Worm (Caenorhabditis elegans) whole organism, mixed stage, embryonic: ENCODE measurements around the gene str-193.
A peak's percentile ranks its signal among the peaks of the same experiment; 100 is the strongest.

Source experiments
- ces-1 ChIP-seq: fragments of 150-350 bp; optimal IDR thresholded peaks from 2 replicates; lab custom pipeline; 2014; ENCODE audit warnings: missing biosample characterization, missing genetic modification reagents, missing genetic modification characterization
- elt-3 ChIP-seq: fragments of 150-350 bp; optimal IDR thresholded peaks from 2 replicates; lab custom pipeline; 2014; ENCODE audit warnings: missing biosample characterization, missing genetic modification characterization
- hlh-1 ChIP-seq: fragments of 150-350 bp; optimal IDR thresholded peaks from 2 replicates; lab custom pipeline; 2014; ENCODE audit warnings: missing biosample characterization, missing genetic modification reagents, missing genetic modification characterization
- lin-13 ChIP-seq: fragments of 150-350 bp; optimal IDR thresholded peaks from 2 replicates; lab custom pipeline; 2014; ENCODE audit warnings: missing biosample characterization, missing genetic modification characterization
- lin-32 ChIP-seq: fragments of 200-800 bp; sonication (Bioruptor generic); optimal IDR thresholded peaks from 2 replicates; lab custom pipeline; 2018; ENCODE audit warnings: mild to moderate bottlenecking, missing genetic modification characterization, missing compliant biosample characterization
- nhr-12 ChIP-seq: fragments of 150-350 bp; optimal IDR thresholded peaks from 2 replicates; lab custom pipeline; 2014; ENCODE audit warnings: missing biosample characterization, missing genetic modification characterization
- nhr-28 ChIP-seq: fragments of 150-350 bp; optimal IDR thresholded peaks from 2 replicates; lab custom pipeline; 2014; ENCODE audit warnings: missing biosample characterization, missing genetic modification characterization
- unc-39 ChIP-seq: fragments of 150-350 bp; optimal IDR thresholded peaks from 2 replicates; lab custom pipeline; 2014; ENCODE audit warnings: missing biosample characterization, missing genetic modification characterization

str-193 gene

ce11 chrV:9775734-9776133 lies 45.9 kb downstream of the str-193 start, which contains the start of gene F46B6.12:
TSS of gene F46B6.12 (minus strand) at chrV:9775834.
- TF ChIP-seq unc-39 (tag; lab: Kevin White, UChicago) (no peak), hlh-1 (tag; lab: Kevin White, UChicago) (no peak), nhr-12 (tag; lab: Kevin White, UChicago) (no peak), lin-32 (GFP tag; lab: Kevin White, UChicago) (no peak)

DNA sequence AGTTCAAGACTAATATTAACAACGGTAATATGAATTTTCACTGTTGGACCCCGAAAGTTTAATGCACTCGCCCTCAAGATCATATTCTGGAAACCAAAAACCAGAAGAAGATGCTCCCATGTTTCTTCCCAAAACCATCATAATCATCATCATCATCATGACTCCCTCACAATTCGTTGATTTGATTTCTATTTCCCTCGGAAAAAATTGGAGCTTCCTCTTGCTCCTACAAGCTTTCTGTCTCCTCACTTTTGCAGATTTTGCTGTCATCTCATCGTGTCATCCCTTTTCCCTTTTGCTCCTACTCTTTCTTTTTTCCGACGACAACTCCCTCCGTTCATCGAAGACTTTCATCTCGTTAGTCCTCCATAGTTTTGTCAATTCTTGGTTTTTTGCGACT lies 49.7 kb downstream of the str-193 start, which contains the start of gene F46B6.2:
Gene F46B6.2 (plus strand): TSS at position 316 of the 400 bp plus-strand sequence.
- TF ChIP-seq ces-1 (peak; percentile 99), lin-13 (no peak), nhr-28 (tag; lab: Kevin White, UChicago) (no peak)

DNA sequence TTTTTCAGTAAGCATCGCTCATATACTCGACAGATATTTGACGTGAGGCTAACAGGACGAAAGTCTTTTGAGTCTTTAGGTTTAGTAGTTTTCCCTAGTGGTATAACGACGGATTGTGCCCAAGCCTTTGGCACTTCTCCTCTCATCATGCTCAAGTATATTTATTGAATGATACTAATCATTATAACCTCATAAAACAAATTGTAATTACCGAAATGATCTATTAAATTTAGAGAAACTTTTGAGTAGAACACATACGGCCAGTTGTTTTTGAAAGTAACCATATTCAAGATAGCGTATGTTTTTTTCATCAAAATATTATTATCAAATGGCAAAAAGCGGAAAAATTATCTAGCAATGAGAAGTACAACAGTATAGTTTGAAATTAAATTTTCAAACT lies 50.3 kb downstream of the str-193 start:
- TF ChIP-seq ces-1 (peak; percentile 90), elt-3 (tag; lab: Kevin White, UChicago) (no peak)
